Worm (Caenorhabditis elegans): Measurements from ENCODE around the gene vps-33.2.

The vps-33.2 gene

ce11 chrII:6608626-6609025 is 7.6 kb downstream of the vps-33.2 start:
- peak; percentile 96 for TF ChIP-seq aha-1 (tag)
- TF ChIP-seq zag-1 (tag; optimal IDR thresholded peaks at IDR 0.05) = no peak

- TF ChIP-seq skn-1 (tag; optimal IDR thresholded peaks at IDR 0.05) = no peak
- TF ChIP-seq Y75B8A.6 (GFP tag; IDR thresholded peaks at IDR 0.05) = no peak
- TF ChIP-seq R02D3.7 (tag; optimal IDR thresholded peaks at IDR 0.05) = no peak
- TF ChIP-seq unc-39 (tag; optimal IDR thresholded peaks at IDR 0.05) = no peak
- TF ChIP-seq tra-1 (GFP tag; IDR thresholded peaks at IDR 0.05) = no peak
- peak; percentile 62 for TF ChIP-seq aha-1 (tag)
- no peak for TF ChIP-seq T26A8.4 (GFP tag; IDR thresholded peaks at IDR 0.05)
- no peak for TF ChIP-seq nhr-48 (tag; optimal IDR thresholded peaks at IDR 0.05)
- no peak for TF ChIP-seq egl-27 (tag; optimal IDR thresholded peaks at IDR 0.05)
- no peak for TF ChIP-seq ceh-44 (GFP tag; IDR thresholded peaks at IDR 0.05)
- TF ChIP-seq spr-3 (GFP tag; optimal IDR thresholded peaks at IDR 0.05) = no peak
- no peak for TF ChIP-seq jun-1 (tag; optimal IDR thresholded peaks at IDR 0.05)
- peak; percentile 46 for TF ChIP-seq mes-2 (tag; optimal IDR thresholded peaks at IDR 0.05; ENCODE audit: poor library complexity, severe bottlenecking)
- TF ChIP-seq pqm-1 (tag; optimal IDR thresholded peaks at IDR 0.05) = no peak
- peak; percentile 36 for TF ChIP-seq mxl-3 (GFP tag; optimal IDR thresholded peaks at IDR 0.05)
- peak; percentile 15 for TF ChIP-seq dve-1 (tag; optimal IDR thresholded peaks at IDR 0.05; ENCODE audit: insufficient read depth)
- peak; percentile 55 for TF ChIP-seq mep-1 (tag; optimal IDR thresholded peaks at IDR 0.05)
- TF ChIP-seq ceh-20 (GFP tag; IDR thresholded peaks at IDR 0.05) = no peak
- no peak for TF ChIP-seq dmd-6 (GFP tag; IDR thresholded peaks at IDR 0.05)
- TF ChIP-seq mdt-29 (GFP tag; IDR thresholded peaks at IDR 0.05) = no peak
- no peak for TF ChIP-seq fos-1 (tag; optimal IDR thresholded peaks at IDR 0.05)
- TF ChIP-seq lin-13 (GFP tag; optimal IDR thresholded peaks at IDR 0.05) = no peak
- no peak for TF ChIP-seq unc-62 (GFP tag; optimal IDR thresholded peaks at IDR 0.05 in 1 of 2)
- TF ChIP-seq unc-62 (tag; optimal IDR thresholded peaks at IDR 0.05) = no peak
- no peak for TF ChIP-seq lin-39 (tag; optimal IDR thresholded peaks at IDR 0.05)
- no peak for TF ChIP-seq arid-1 (GFP tag; conservative IDR thresholded peaks at IDR 0.05)
- TF ChIP-seq zip-2 (tag; optimal IDR thresholded peaks at IDR 0.05) = no peak
- TF ChIP-seq ceh-32 (tag; optimal IDR thresholded peaks at IDR 0.05; ENCODE audit: poor library complexity) = no peak
- TF ChIP-seq vab-7 (GFP tag; IDR thresholded peaks at IDR 0.05) = no peak
- no peak for TF ChIP-seq snpc-1.2 (GFP tag; IDR thresholded peaks at IDR 0.05)
- no peak for TF ChIP-seq nhr-25 (tag; optimal IDR thresholded peaks at IDR 0.05; ENCODE audit: borderline replicate concordance, insufficient read depth)
- peak; percentile 6 for TF ChIP-seq dpl-1 (GFP tag; optimal IDR thresholded peaks at IDR 0.05)
- no peak for TF ChIP-seq rbr-2 (tag; optimal IDR thresholded peaks at IDR 0.05)
- TF ChIP-seq ceh-82 (tag; optimal IDR thresholded peaks at IDR 0.05) = no peak
- TF ChIP-seq daf-12 (tag; optimal IDR thresholded peaks at IDR 0.05) = no peak
- TF ChIP-seq ztf-11 (tag; optimal IDR thresholded peaks at IDR 0.05) = no peak
- TF ChIP-seq lsy-2 (tag; optimal IDR thresholded peaks at IDR 0.05) = peak in 1 of 2 experiments; percentile 38
- TF ChIP-seq nhr-111 (GFP tag; optimal IDR thresholded peaks at IDR 0.05) = no peak
- no peak for TF ChIP-seq F49E8.2 (tag; optimal IDR thresholded peaks at IDR 0.05; ENCODE audit: borderline replicate concordance)
- TF ChIP-seq lin-1 (GFP tag; IDR thresholded peaks at IDR 0.05) = no peak
- no peak for TF ChIP-seq unc-130 (GFP tag; optimal IDR thresholded peaks at IDR 0.05)
- no peak for TF ChIP-seq dmd-8 (GFP tag; IDR thresholded peaks at IDR 0.05)
- TF ChIP-seq lin-38 (GFP tag; IDR thresholded peaks at IDR 0.05) = no peak
- TF ChIP-seq madf-9 (GFP tag; conservative IDR thresholded peaks at IDR 0.05) = no peak
- TF ChIP-seq hlh-11 (tag; optimal IDR thresholded peaks at IDR 0.05) = peak; percentile 43
- TF ChIP-seq mdl-1 (tag; optimal IDR thresholded peaks at IDR 0.05) = peak in 1 of 2 experiments; percentile 53
- no peak for TF ChIP-seq duxl-1 (tag; optimal IDR thresholded peaks at IDR 0.05; ENCODE audit: poor library complexity)
- TF ChIP-seq F44E2.7 (GFP tag; IDR thresholded peaks at IDR 0.05) = no peak
- TF ChIP-seq nhr-237 (tag; optimal IDR thresholded peaks at IDR 0.05) = no peak
These were observed 8.4 kb downstream of the vps-33.2 start, which contains the start of gene epg-5 for ce11 chrII:6609315-6609842. Gene epg-5, minus strand, starts transcription at chrII:6609365.
